Worm (Caenorhabditis elegans): ENCODE results near the gene Y116F11B.9.

ce11 chrV:19814833-19815232 is 53.0 kb downstream of the Y116F11B.9 start, which contains the start of gene daf-28:
- TF ChIP-seq hlh-30 (tag; optimal IDR thresholded peaks at IDR 0.05; ENCODE audit: insufficient read depth) (no peak), ceh-18 (tag; optimal IDR thresholded peaks at IDR 0.05) (no peak), elt-2 (tag; optimal IDR thresholded peaks at IDR 0.05) (no peak), pha-4 (tag; optimal IDR thresholded peaks at IDR 0.05) (no peak), tbx-2 (tag; optimal IDR thresholded peaks at IDR 0.05) (no peak)
